Worm (Caenorhabditis elegans) whole organism, L4 larva: ENCODE results near the gene F58B4.5.
A peak's percentile ranks its signal among the peaks of the same experiment; 100 is the strongest.

Experiments used
- F10B5.3 ChIP-seq: sonication (generic microtip); optimal IDR thresholded peaks from 2 replicates; lab custom pipeline; 2016; ENCODE audit warnings: mild to moderate bottlenecking, missing genetic modification characterization, missing compliant biosample characterization
- F37D6.2 ChIP-seq: sonication (generic microtip); optimal IDR thresholded peaks from 2 replicates; lab custom pipeline; 2016; ENCODE audit warnings: mild to moderate bottlenecking, missing genetic modification characterization, missing compliant biosample characterization
- F49E8.2 ChIP-seq: sonication (generic microtip); optimal IDR thresholded peaks from 2 replicates; lab custom pipeline; 2016; ENCODE audit warnings: missing compliant biosample characterization, mild to moderate bottlenecking, missing genetic modification characterization, borderline replicate concordance
- T20F7.1 ChIP-seq: fragments of 200-800 bp; sonication (Bioruptor generic); optimal IDR thresholded peaks from 2 replicates; lab custom pipeline; 2018; ENCODE audit warnings: mild to moderate bottlenecking, missing genetic modification characterization, missing compliant biosample characterization
- Y75B8A.6 ChIP-seq: fragments of 200-800 bp; sonication (Bioruptor generic); IDR thresholded peaks from 2 replicates; pipeline ENCODE4 v1.3.6; 2022; ENCODE audit warnings: missing genetic modification reagents, missing genetic modification characterization, missing compliant biosample characterization
- ZK337.2 ChIP-seq: fragments of 200-800 bp; sonication (Bioruptor generic); IDR thresholded peaks from 2 replicates; pipeline ENCODE4 v1.3.6; 2022; ENCODE audit warnings: missing genetic modification reagents, missing genetic modification characterization, missing compliant biosample characterization
- aha-1 ChIP-seq: fragments of 150-350 bp; peaks from one replicate; lab custom pipeline; 2014; ENCODE audit warnings: missing biosample characterization, missing genetic modification characterization
- ama-1 ChIP-seq: fragments of 150-350 bp; optimal IDR thresholded peaks from 2 replicates; lab custom pipeline; 2014; ENCODE audit warnings: inconsistent platforms, mixed read lengths
- attf-4 ChIP-seq: sonication (generic microtip); optimal IDR thresholded peaks from 3 replicates; lab custom pipeline; 2017; ENCODE audit warnings: missing biosample characterization, missing genetic modification characterization
- ces-1 ChIP-seq: fragments of 150-350 bp; sonication (generic microtip); optimal IDR thresholded peaks from 4 replicates; lab custom pipeline; 2014; ENCODE audit warnings: missing biosample characterization, missing genetic modification reagents, missing genetic modification characterization
- cey-2 ChIP-seq: sonication (generic microtip); optimal IDR thresholded peaks from 3 replicates; lab custom pipeline; 2017; ENCODE audit warnings: missing genetic modification characterization, mild to moderate bottlenecking, missing compliant biosample characterization, antibody characterized with exemption, borderline replicate concordance; ENCODE audit not compliant: insufficient read depth
- daf-8 ChIP-seq: fragments of 200-800 bp; sonication (Bioruptor generic); IDR thresholded peaks from 2 replicates; pipeline ENCODE4 v1.3.6; 2022; ENCODE audit warnings: missing genetic modification characterization, missing compliant biosample characterization
- dmd-9 ChIP-seq: fragments of 200-800 bp; sonication (Bioruptor generic); IDR thresholded peaks from 2 replicates; pipeline ENCODE4 v1.3.6; 2022; ENCODE audit warnings: missing genetic modification reagents, missing genetic modification characterization, missing compliant biosample characterization
- dpl-1 ChIP-seq: fragments of 150-350 bp; optimal IDR thresholded peaks from 2 replicates; lab custom pipeline; 2014; ENCODE audit warnings: missing biosample characterization, missing genetic modification reagents, missing genetic modification characterization
- fkh-10 ChIP-seq: fragments of 150-350 bp; optimal IDR thresholded peaks from 2 replicates; lab custom pipeline; 2014; ENCODE audit warnings: missing biosample characterization, missing genetic modification reagents, missing genetic modification characterization
- fos-1 ChIP-seq: fragments of 150-350 bp; optimal IDR thresholded peaks from 2 replicates; lab custom pipeline; 2014; ENCODE audit warnings: missing biosample characterization, missing genetic modification characterization
- lim-7 ChIP-seq: fragments of 200-800 bp; sonication (Bioruptor generic); IDR thresholded peaks from 2 replicates; pipeline ENCODE4 v1.3.6; 2022; ENCODE audit warnings: missing genetic modification characterization, missing compliant biosample characterization
- lin-1 ChIP-seq: fragments of 200-800 bp; sonication (Bioruptor generic); IDR thresholded peaks from 2 replicates; pipeline ENCODE4 v1.3.6; 2022; ENCODE audit warnings: missing genetic modification reagents, missing genetic modification characterization, missing compliant biosample characterization
- lin-38 ChIP-seq: fragments of 200-800 bp; sonication (Bioruptor generic); IDR thresholded peaks from 2 replicates; pipeline ENCODE4 v1.3.6; 2022; ENCODE audit warnings: missing genetic modification reagents, missing genetic modification characterization, missing compliant biosample characterization
- lin-39 ChIP-seq: fragments of 150-350 bp; optimal IDR thresholded peaks from 2 replicates; lab custom pipeline; 2014; ENCODE audit warnings: missing biosample characterization, missing genetic modification reagents, missing genetic modification characterization
- lsy-2 ChIP-seq, 2 experiments: fragments of 150-350 bp in 1 of 2; sonication (generic microtip) in 1 of 2; optimal IDR thresholded peaks; 2 replicates each; lab custom pipeline; 2014 to 2017; ENCODE audit warnings: missing biosample characterization in 2 of 2, missing genetic modification characterization in 2 of 2
- mxl-2 ChIP-seq: fragments of 200-800 bp; sonication (Bioruptor generic); conservative IDR thresholded peaks from 2 replicates; pipeline ENCODE4 v1.3.6; 2022; ENCODE audit warnings: missing genetic modification reagents, missing genetic modification characterization, missing compliant biosample characterization
- nhr-102 ChIP-seq: sonication (generic microtip); optimal IDR thresholded peaks from 2 replicates; lab custom pipeline; 2016; ENCODE audit warnings: mild to moderate bottlenecking, missing genetic modification characterization, moderate library complexity, missing compliant biosample characterization
- nhr-6 ChIP-seq: fragments of 150-350 bp; optimal IDR thresholded peaks from 2 replicates; lab custom pipeline; 2014; ENCODE audit warnings: missing biosample characterization, missing genetic modification characterization
- nhr-77 ChIP-seq: fragments of 150-350 bp; optimal IDR thresholded peaks from 2 replicates; lab custom pipeline; 2014; ENCODE audit warnings: missing biosample characterization, missing genetic modification characterization
- pqm-1 ChIP-seq: sonication (generic microtip); optimal IDR thresholded peaks from 2 replicates; lab custom pipeline; 2017; ENCODE audit warnings: missing biosample characterization, missing genetic modification characterization
- rbr-2 ChIP-seq: sonication (generic microtip); optimal IDR thresholded peaks from 2 replicates; lab custom pipeline; 2016; ENCODE audit warnings: missing genotype, missing genetic modification characterization, missing compliant biosample characterization
- saeg-2 ChIP-seq: fragments of 200-800 bp; sonication (Bioruptor generic); IDR thresholded peaks from 2 replicates; pipeline ENCODE4 v1.3.6; 2022; ENCODE audit warnings: missing genetic modification reagents, missing genetic modification characterization, missing compliant biosample characterization
- set-16 ChIP-seq: fragments of 200-800 bp; sonication (Bioruptor generic); IDR thresholded peaks from 2 replicates; pipeline ENCODE4 v1.3.6; 2022; ENCODE audit warnings: missing genetic modification reagents, missing genetic modification characterization, missing compliant biosample characterization
- snpc-1.2 ChIP-seq: fragments of 200-800 bp; sonication (Bioruptor generic); IDR thresholded peaks from 2 replicates; pipeline ENCODE4 v1.3.6; 2022; ENCODE audit warnings: missing genetic modification reagents, missing genetic modification characterization, missing compliant biosample characterization
- unc-39 ChIP-seq: sonication (generic microtip); optimal IDR thresholded peaks from 2 replicates; lab custom pipeline; 2017; ENCODE audit warnings: missing biosample characterization, missing genetic modification characterization
- unc-62 ChIP-seq, 3 experiments: fragments of 150-350 bp in 1 of 3; sonication (generic microtip); optimal IDR thresholded peaks in 2 of 3; peaks in 1 of 3; 1 replicate in 1 of 3; 2 replicates in 2 of 3; lab custom pipeline; 2014 to 2017; ENCODE audit warnings: missing biosample characterization in 3 of 3, missing genetic modification characterization in 3 of 3, missing genetic modification reagents in 3 of 3, missing genotype in 1 of 3
- zag-1 ChIP-seq: fragments of 150-350 bp; optimal IDR thresholded peaks from 2 replicates; lab custom pipeline; 2014; ENCODE audit warnings: missing biosample characterization, missing genetic modification characterization

Gene F58B4.5

DNA sequence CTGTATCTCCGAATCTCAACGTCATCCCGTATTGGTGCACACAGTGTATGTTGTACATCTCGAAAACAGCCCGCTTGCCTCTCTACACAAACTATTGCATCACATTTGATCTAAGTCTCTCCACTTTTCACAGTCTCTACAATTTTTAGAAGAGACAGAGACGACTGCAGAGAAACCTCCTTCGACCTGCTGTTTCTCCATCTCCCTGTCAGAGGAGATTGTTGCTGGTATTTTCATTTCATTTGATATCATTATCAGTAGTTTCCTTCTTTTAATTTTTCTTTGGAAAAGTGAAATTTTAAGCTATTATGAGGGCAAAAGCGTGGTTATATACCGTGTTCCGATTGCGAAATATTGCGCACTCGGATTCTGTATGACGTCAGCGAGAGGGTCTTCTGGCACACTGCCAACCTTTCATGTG is 8.1 kb downstream of the F58B4.5 start (continued):
- TF ChIP-seq ama-1 (peak; percentile 58), cey-2 (tag; lab: Kevin White, UChicago) (peak; percentile 51), unc-39 (tag; lab: Kevin White, UChicago) (no peak), lin-1 (GFP tag; lab: Robert Waterston, UW) (no peak; the same call in 1 of the 2 replicates)

DNA sequence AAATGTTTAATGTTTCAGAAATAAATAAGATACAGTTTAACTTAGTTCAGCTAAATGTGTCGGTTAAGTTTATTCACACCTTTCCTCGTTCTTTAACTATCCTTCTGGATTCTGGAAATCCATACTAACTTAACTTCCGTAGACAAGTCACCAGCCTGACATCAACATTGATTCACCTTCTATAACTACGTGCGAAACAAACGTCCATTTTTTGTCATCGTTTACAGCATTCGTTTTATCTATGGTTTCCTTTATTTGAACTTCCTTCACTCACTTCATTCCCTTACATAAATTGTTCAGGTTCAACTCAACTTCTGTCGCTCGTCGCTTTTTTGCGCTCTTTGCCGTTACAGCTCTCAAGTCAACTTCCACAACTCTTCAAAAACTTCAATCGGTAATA is 8.7 kb downstream of the F58B4.5 start, which contains the start of gene F17C11.26:
F17C11.26 (plus strand) TSS at position 301 of the 400 bp plus-strand sequence.
- TF ChIP-seq dmd-9 (GFP tag; lab: Robert Waterston, UW) (no peak), pqm-1 (tag; lab: Kevin White, UChicago) (no peak), nhr-102 (tag; lab: Kevin White, UChicago) (no peak), lin-39 (no peak), F37D6.2 (tag; lab: Kevin White, UChicago) (no peak), unc-62 (GFP tag; optimal IDR thresholded peaks at IDR 0.05 in 1 of 2; lab: Kevin White, UChicago) (no peak), unc-62 (tag; optimal IDR thresholded peaks at IDR 0.05; lab: Kevin White, UChicago) (no peak)

DNA sequence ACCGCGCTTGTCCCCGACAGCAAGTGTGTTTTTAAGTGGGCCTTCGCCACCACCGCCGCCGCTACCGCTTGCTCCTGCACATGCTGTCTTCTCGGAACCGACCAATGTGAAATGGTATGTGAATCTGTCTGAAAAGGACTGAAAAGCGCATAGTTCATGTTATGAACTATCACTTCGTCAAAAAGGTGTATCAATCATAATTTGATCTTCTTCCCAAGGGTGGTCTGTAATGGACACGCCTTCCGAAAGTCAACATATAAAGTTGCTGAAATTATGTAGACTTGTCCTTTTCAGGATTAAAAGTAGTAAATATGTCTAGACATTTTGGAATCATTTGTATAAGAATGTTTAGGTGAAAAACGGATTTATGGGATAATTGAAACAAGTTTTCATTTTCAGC is 9.7 kb downstream of the F58B4.5 start, which contains the start of gene zip-9:
zip-9 (plus strand) TSS at position 301 of the 400 bp plus-strand sequence.
- TF ChIP-seq unc-39 (tag; lab: Kevin White, UChicago), result no peak
- 0 out of 2 replicates have a peak, but pooled peaks have one; percentile 18 for TF ChIP-seq Y75B8A.6 (GFP tag; lab: Robert Waterston, UW)
- TF ChIP-seq lin-38 (GFP tag; lab: Robert Waterston, UW), result no peak
- no peak for TF ChIP-seq saeg-2 (GFP tag; lab: Robert Waterston, UW)
- no peak for TF ChIP-seq ces-1 (GFP tag; lab: Kevin White, UChicago)

DNA sequence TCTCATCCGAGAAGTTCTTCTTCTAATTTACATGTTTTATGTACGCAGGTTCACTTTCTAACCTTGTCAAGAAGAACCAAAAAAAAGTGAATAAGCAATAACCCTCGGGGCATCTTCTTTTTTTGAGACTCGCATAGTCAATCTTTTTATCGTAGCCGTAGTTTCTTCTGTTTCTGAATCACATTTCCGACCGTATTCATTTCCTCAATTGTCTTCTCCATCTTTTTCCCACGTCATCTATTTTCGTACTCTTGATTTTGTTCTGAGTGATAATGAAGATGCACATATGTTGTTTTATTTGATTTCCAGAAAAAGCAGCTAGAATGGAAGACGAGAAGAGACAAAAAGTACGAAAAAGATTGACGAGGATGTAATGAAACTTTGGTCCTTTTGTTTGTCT is 12.4 kb downstream of the F58B4.5 start:
- TF ChIP-seq lsy-2 (tag; optimal IDR thresholded peaks at IDR 0.05; lab: Kevin White, UChicago), result peak in 1 of 2 experiments; percentile 9
- no peak for TF ChIP-seq F10B5.3 (tag; lab: Kevin White, UChicago)
- peak; percentile 70 for TF ChIP-seq fkh-10 (GFP tag; lab: Kevin White, UChicago)
- TF ChIP-seq ces-1 (GFP tag; lab: Kevin White, UChicago), result peak; percentile 32

DNA sequence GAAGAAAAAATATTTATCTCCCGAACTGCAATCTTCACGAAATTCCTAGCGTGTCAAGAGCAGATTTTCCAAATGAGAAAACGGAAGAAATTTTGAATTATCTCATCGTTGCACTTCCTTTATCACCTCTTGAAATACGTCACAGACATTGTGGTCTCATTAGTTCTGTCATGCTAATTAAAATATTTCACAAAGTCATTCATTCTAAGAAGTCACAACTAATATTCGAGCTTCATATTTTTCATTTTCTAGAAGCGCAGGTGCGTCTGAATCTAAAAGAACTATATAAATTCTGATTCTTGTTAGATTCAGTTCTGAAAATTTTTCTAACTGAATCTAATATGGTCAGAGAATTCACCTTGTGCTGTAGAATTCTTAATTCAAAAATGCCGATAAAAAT is 14.7 kb downstream of the F58B4.5 start:
- TF ChIP-seq T20F7.1 (GFP tag; lab: Kevin White, UChicago) (no peak), daf-8 (GFP tag; lab: Robert Waterston, UW) (no peak), pqm-1 (tag; lab: Kevin White, UChicago) (no peak), mxl-2 (no peak), rbr-2 (tag; lab: Kevin White, UChicago) (no peak), zag-1 (tag; lab: Kevin White, UChicago) (no peak), F49E8.2 (tag; lab: Kevin White, UChicago) (no peak), set-16 (GFP tag; lab: Robert Waterston, UW) (no peak), snpc-1.2 (GFP tag; lab: Robert Waterston, UW) (no peak), nhr-6 (tag; lab: Kevin White, UChicago) (no peak), ZK337.2 (GFP tag; lab: Robert Waterston, UW) (no peak), fos-1 (tag; lab: Kevin White, UChicago) (no peak), dpl-1 (GFP tag; lab: Kevin White, UChicago) (no peak)

DNA sequence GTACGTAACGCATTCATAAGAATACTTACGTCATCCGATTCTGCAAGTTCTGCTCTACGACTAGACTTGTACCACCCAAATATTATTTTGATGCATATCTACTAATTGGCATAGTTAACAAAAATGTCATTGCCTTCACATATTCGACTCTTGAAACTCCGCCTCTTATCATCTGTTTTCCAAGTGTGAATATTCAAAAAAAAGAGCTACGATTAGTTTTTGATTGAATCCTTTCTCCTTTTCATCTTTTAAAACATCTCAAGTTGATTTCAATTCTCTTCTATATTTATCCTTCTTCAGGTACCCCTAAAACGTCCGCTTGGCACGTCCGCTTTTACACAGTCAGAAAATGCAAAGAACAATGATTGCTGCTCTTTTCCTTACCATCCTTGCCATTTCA is 15.4 kb downstream of the F58B4.5 start, which contains the start of gene F17C11.2:
F17C11.2 (plus strand) TSS at position 301 of the 400 bp plus-strand sequence.
- TF ChIP-seq aha-1 (peak; percentile 38), nhr-77 (no peak), attf-4 (tag; lab: Kevin White, UChicago) (no peak), lim-7 (no peak)
